Fruit fly (Drosophila melanogaster): ENCODE results near the gene CG7202.

CG7202 gene

DNA sequence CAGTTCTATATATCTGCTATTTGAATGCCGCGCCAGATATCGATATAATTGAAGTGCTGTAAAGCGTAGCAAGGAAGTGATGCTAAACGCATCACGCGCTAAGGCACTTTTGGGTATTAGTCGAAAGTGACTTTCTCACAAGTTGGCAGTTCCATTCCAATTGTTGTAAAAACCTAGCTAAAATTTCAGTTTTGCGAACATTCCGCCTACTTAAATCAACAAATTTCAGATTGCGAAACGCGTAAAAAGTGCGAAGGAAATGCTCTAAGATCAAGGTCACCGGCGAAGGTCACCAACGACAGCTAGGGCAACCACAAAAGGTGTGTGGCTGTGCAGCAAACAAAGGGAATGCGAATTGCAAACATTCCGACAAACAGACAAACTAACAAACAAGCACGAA lies 46.9 kb downstream of the CG7202 start, which contains the start of gene Syx7:
Gene Syx7 (plus strand): TSS at position 131 of the 400 bp plus-strand sequence.
- TF ChIP-seq CG12391 (tag; optimal IDR thresholded peaks at IDR 0.05) (no peak), Taf1 (GFP tag; IDR thresholded peaks at IDR 0.05) (no peak), ATbp (GFP tag; optimal IDR thresholded peaks at IDR 0.05) (no peak), CG12744 (GFP tag; optimal IDR thresholded peaks at IDR 0.05) (peak; percentile 8), Oaz (GFP tag; IDR thresholded peaks at IDR 0.05) (no peak), CG7556 (GFP tag; optimal IDR thresholded peaks at IDR 0.05) (no peak), Opbp (GFP tag; IDR thresholded peaks at IDR 0.05; ENCODE audit: partially characterized antibody) (peak; percentile 78), Dip3 (GFP tag; optimal IDR thresholded peaks at IDR 0.05) (no peak), CG17612 (GFP tag; IDR thresholded peaks at IDR 0.05) (no peak), dpn (GFP tag; optimal IDR thresholded peaks at IDR 0.05) (peak; percentile 33 to 38), CG10274 (GFP tag; optimal IDR thresholded peaks at IDR 0.05) (no peak), zf30C (GFP tag; optimal IDR thresholded peaks at IDR 0.05) (no peak), amos (GFP tag; IDR thresholded peaks at IDR 0.05; ENCODE audit: partially characterized antibody) (peak; percentile 71), CG2678 (tag; optimal IDR thresholded peaks at IDR 0.05) (no peak), eve (GFP tag; optimal IDR thresholded peaks at IDR 0.05) (no peak), stwl (tag; optimal IDR thresholded peaks at IDR 0.05) (peak; percentile 83), Neu2 (GFP tag; optimal IDR thresholded peaks at IDR 0.05; ENCODE audit: borderline replicate concordance) (no peak), D (optimal IDR thresholded peaks at IDR 0.05) (no peak), D (GFP tag; optimal IDR thresholded peaks at IDR 0.05) (no peak), Awh (GFP tag; IDR thresholded peaks at IDR 0.05) (no peak), HmgZ (tag; optimal IDR thresholded peaks at IDR 0.05) (peak; percentile 88), CG15696 (tag; optimal IDR thresholded peaks at IDR 0.05) (no peak), Mad (GFP tag; optimal IDR thresholded peaks at IDR 0.05) (peak; percentile 19), Atf6 (GFP tag; IDR thresholded peaks at IDR 0.05) (no peak), gem (tag; optimal IDR thresholded peaks at IDR 0.05) (no peak), Chrac-16 (GFP tag; optimal IDR thresholded peaks at IDR 0.05) (peak; percentile 33), CG18262 (tag; optimal IDR thresholded peaks at IDR 0.05) (peak; percentile 10), Pdp1 (GFP tag; optimal IDR thresholded peaks at IDR 0.05) (peak; percentile 23 to 45), vfl (GFP tag; optimal IDR thresholded peaks at IDR 0.05) (peak; percentile 36), CG14860 (GFP tag; IDR thresholded peaks at IDR 0.05; ENCODE audit: partially characterized antibody) (no peak), CG32767 (GFP tag; IDR thresholded peaks at IDR 0.05) (no peak), CG32772 (GFP tag; IDR thresholded peaks at IDR 0.05) (no peak), CG14710 (tag; optimal IDR thresholded peaks at IDR 0.05) (peak; percentile 52), slp2 (GFP tag; optimal IDR thresholded peaks at IDR 0.05) (no peak), ken (GFP tag; IDR thresholded peaks at IDR 0.05) (no peak), dimm (GFP tag; IDR thresholded peaks at IDR 0.05) (no peak), CG18619 (GFP tag; optimal IDR thresholded peaks at IDR 0.05) (no peak), CG12104 (GFP tag; optimal IDR thresholded peaks at IDR 0.05) (no peak), CG4617 (GFP tag; optimal IDR thresholded peaks at IDR 0.05; ENCODE audit: borderline replicate concordance) (peak; percentile 96), tio (GFP tag; optimal IDR thresholded peaks at IDR 0.05) (no peak), Dp (GFP tag; optimal IDR thresholded peaks at IDR 0.05) (peak; percentile 100), p53 (GFP tag; optimal IDR thresholded peaks at IDR 0.05) (no peak), Dad (GFP tag; optimal IDR thresholded peaks at IDR 0.05) (peak; percentile 13), CG11085 (GFP tag; IDR thresholded peaks at IDR 0.05) (no peak), Kr (GFP tag; optimal IDR thresholded peaks at IDR 0.05) (no peak), CG34224 (GFP tag; IDR thresholded peaks at IDR 0.05; ENCODE audit: partially characterized antibody) (peak; percentile 62; the same call in 2 of the 3 replicates), TFAM (GFP tag; optimal IDR thresholded peaks at IDR 0.05) (no peak), Sin3A (optimal IDR thresholded peaks at IDR 0.05) (peak; percentile 54), CG13287 (GFP tag; IDR thresholded peaks at IDR 0.05; ENCODE audit: partially characterized antibody) (peak; percentile 70), CG1832 (GFP tag; optimal IDR thresholded peaks at IDR 0.05) (no peak), CG1602 (GFP tag; optimal IDR thresholded peaks at IDR 0.05) (no peak), gcm (GFP tag; optimal IDR thresholded peaks at IDR 0.05) (no peak)
